Worm (Caenorhabditis elegans): ENCODE data around the gene coq-5.

Gene coq-5

ce11 chrIII:7835684-7836083, 22.6 kb downstream of the coq-5 start:
- no peak for TF ChIP-seq odd-2 (tag; optimal IDR thresholded peaks at IDR 0.05)
- no peak for TF ChIP-seq sox-4 (tag; optimal IDR thresholded peaks at IDR 0.05)
- no peak for TF ChIP-seq ets-4 (tag; optimal IDR thresholded peaks at IDR 0.05)
- no peak for TF ChIP-seq pat-9 (tag; optimal IDR thresholded peaks at IDR 0.05)
- no peak for TF ChIP-seq unc-42 (tag; optimal IDR thresholded peaks at IDR 0.05)
- TF ChIP-seq ceh-14 (tag; optimal IDR thresholded peaks at IDR 0.05) = no peak

- no peak for TF ChIP-seq eyg-1 (tag; optimal IDR thresholded peaks at IDR 0.05)
Observed at ce11 chrIII:7834848-7835247, 23.4 kb downstream of the coq-5 start.

ce11 chrIII:7832473-7832872, 25.8 kb downstream of the coq-5 start:
- TF ChIP-seq rnt-1 (tag; optimal IDR thresholded peaks at IDR 0.05) (no peak), fkh-10 (GFP tag; optimal IDR thresholded peaks at IDR 0.05) (no peak), gmeb-2 (tag; optimal IDR thresholded peaks at IDR 0.05) (no peak), hlh-6 (tag; optimal IDR thresholded peaks at IDR 0.05) (no peak), tbx-2 (tag; optimal IDR thresholded peaks at IDR 0.05) (no peak), pros-1 (tag; optimal IDR thresholded peaks at IDR 0.05) (no peak), nfya-1 (tag; optimal IDR thresholded peaks at IDR 0.05) (no peak), ets-4 (tag; optimal IDR thresholded peaks at IDR 0.05) (no peak), npax-4 (tag; optimal IDR thresholded peaks at IDR 0.05) (no peak), ceh-19 (GFP tag; optimal IDR thresholded peaks at IDR 0.05) (no peak), ceh-6 (GFP tag; optimal IDR thresholded peaks at IDR 0.05) (no peak), dmd-4 (tag; optimal IDR thresholded peaks at IDR 0.05; ENCODE audit: borderline replicate concordance) (no peak)

- no peak for TF ChIP-seq unc-3 (GFP tag; conservative IDR thresholded peaks at IDR 0.05)
- no peak for TF ChIP-seq unc-3 (tag; optimal IDR thresholded peaks at IDR 0.05)
- no peak for TF ChIP-seq C08G9.2 (tag; optimal IDR thresholded peaks at IDR 0.05)
- no peak for TF ChIP-seq pqm-1 (tag; optimal IDR thresholded peaks at IDR 0.05)
- no peak for TF ChIP-seq dmd-4 (tag; optimal IDR thresholded peaks at IDR 0.05; ENCODE audit: borderline replicate concordance)
- no peak for TF ChIP-seq rnt-1 (tag; optimal IDR thresholded peaks at IDR 0.05)
- TF ChIP-seq ceh-48 (tag; optimal IDR thresholded peaks at IDR 0.05) = no peak
- TF ChIP-seq mec-3 (tag; optimal IDR thresholded peaks at IDR 0.05; ENCODE audit: borderline replicate concordance) = no peak
- TF ChIP-seq lin-11 (tag; optimal IDR thresholded peaks at IDR 0.05) = no peak
- no peak for TF ChIP-seq C38D4.7 (GFP tag; optimal IDR thresholded peaks at IDR 0.05)
- TF ChIP-seq ref-2 (tag; optimal IDR thresholded peaks at IDR 0.05) = no peak
- TF ChIP-seq nfya-1 (tag; optimal IDR thresholded peaks at IDR 0.05) = no peak
- TF ChIP-seq tbx-2 (tag; optimal IDR thresholded peaks at IDR 0.05) = no peak
- TF ChIP-seq ceh-14 (tag; optimal IDR thresholded peaks at IDR 0.05) = no peak
- no peak for TF ChIP-seq pha-4 (tag; optimal IDR thresholded peaks at IDR 0.05)
- no peak for TF ChIP-seq sox-2 (GFP tag; IDR thresholded peaks at IDR 0.05)
Observed at ce11 chrIII:7828576-7829461, 29.4 kb downstream of the coq-5 start, which contains the start of the genes egl-45 and kcmf-1. egl-45 (minus strand) TSS chrIII:7828626. kcmf-1 (plus strand) TSS chrIII:7829411.

- TF ChIP-seq zip-5 (tag; optimal IDR thresholded peaks at IDR 0.05) (no peak), fax-1 (tag; optimal IDR thresholded peaks at IDR 0.05) (no peak), C38D4.7 (GFP tag; optimal IDR thresholded peaks at IDR 0.05) (no peak), tbx-7 (tag; optimal IDR thresholded peaks at IDR 0.05) (no peak), ama-1 (optimal IDR thresholded peaks at IDR 0.05) (no peak), ref-2 (tag; optimal IDR thresholded peaks at IDR 0.05) (peak; percentile 16), ceh-6 (GFP tag; optimal IDR thresholded peaks at IDR 0.05) (no peak)
Observed at ce11 chrIII:7824041-7824440, 34.2 kb downstream of the coq-5 start.

All from whole organism, late embryonic.